Worm (Caenorhabditis elegans) whole organism, L4/young adult: ENCODE data around the gene T28C6.5.

ENCODE experiments used
- W03F9.2 ChIP-seq: fragments of 150-350 bp; optimal IDR thresholded peaks from 2 replicates; lab custom pipeline; 2014; ENCODE audit warnings: missing biosample characterization, missing genetic modification characterization
- dao-5 ChIP-seq: sonication (generic microtip); optimal IDR thresholded peaks from 2 replicates; lab custom pipeline; 2016; ENCODE audit warnings: missing genotype, missing genetic modification characterization, moderate library complexity, missing compliant biosample characterization

DNA sequence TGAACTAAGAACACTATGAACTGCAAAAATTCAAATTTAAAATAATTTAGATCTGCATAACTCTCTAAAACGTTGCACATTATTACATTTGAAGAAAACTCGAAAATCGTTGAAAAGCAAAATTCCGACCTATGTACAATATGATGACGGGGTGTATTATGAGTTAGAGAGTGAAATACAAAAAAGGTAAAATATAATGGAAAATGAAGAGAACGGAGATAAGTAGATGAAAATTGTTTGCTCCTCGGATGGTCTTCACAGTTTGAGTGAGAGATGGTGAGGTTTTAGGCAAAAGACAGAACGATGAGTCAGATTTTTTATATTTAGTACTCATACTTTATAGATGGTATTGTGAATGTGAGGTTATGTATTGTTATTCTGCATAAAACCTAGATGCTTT lies 13.9 kb upstream of the T28C6.5 start:
- TF ChIP-seq W03F9.2 (tag; lab: Kevin White, UChicago) (no peak), dao-5 (tag; lab: Kevin White, UChicago) (no peak)
